Fruit fly (Drosophila melanogaster): ENCODE data around the gene CG18585.

Gene CG18585

DNA sequence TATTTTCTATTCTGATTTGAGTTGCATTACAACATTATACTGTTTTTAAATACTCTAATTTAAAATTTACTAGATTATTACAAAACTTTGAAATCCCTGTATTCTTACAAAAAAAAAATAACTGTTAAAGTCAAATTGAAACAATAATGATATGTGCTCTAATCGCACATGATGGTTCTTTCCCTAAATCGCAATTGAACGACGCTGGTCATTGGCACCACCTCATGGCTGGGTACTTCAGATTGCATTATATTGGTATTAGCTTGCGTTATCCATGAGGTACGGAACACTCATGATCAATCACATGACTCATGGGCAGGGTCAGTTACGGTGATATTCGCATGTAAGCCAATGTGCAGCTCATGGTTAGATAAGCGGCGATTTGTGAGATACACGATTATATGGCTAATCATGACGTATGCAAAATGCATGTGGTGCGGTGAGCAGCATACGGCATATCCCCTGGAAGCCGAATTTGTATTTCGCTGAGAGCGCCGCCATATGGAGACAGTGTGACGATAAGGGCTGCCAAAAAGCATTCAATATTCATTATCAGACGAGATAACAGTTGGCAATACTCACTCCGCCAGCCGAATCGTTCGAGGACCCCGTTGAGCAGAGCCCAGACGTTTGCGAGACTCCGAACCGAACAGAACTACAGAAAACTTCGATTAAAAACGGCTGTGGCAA is 12.6 kb downstream of the CG18585 start:
- TF ChIP-seq chinmo (GFP tag; IDR thresholded peaks at IDR 0.05; ENCODE audit: partially characterized antibody) = 0 out of 4 replicates have a peak, but pooled peaks have one; percentile 68
- TF ChIP-seq CG31365 (tag; optimal IDR thresholded peaks at IDR 0.05) = no peak
- TF ChIP-seq chn (GFP tag; optimal IDR thresholded peaks at IDR 0.05) = no peak
- TF ChIP-seq CG10147 (GFP tag; optimal IDR thresholded peaks at IDR 0.05) = peak; percentile 15
- no peak for TF ChIP-seq hkb (optimal IDR thresholded peaks at IDR 0.05)
- TF ChIP-seq hkb (GFP tag; IDR thresholded peaks at IDR 0.05) = no peak
- no peak for TF ChIP-seq CG3995 (GFP tag; optimal IDR thresholded peaks at IDR 0.05)
- no peak for TF ChIP-seq schlank (tag; optimal IDR thresholded peaks at IDR 0.05)
- no peak for TF ChIP-seq NC2α (GFP tag; optimal IDR thresholded peaks at IDR 0.05)
- TF ChIP-seq Neu2 (GFP tag; optimal IDR thresholded peaks at IDR 0.05; ENCODE audit: borderline replicate concordance) = no peak
- no peak for TF ChIP-seq D19A (tag; optimal IDR thresholded peaks at IDR 0.05)
- no peak for TF ChIP-seq zfh2 (GFP tag; optimal IDR thresholded peaks at IDR 0.05)
- no peak for TF ChIP-seq CG8290 (GFP tag; optimal IDR thresholded peaks at IDR 0.05)
- TF ChIP-seq CG8290 (tag; optimal IDR thresholded peaks at IDR 0.05) = no peak
- TF ChIP-seq mirr (GFP tag; optimal IDR thresholded peaks at IDR 0.05) = peak; percentile 18
- no peak for TF ChIP-seq CG7963 (GFP tag; IDR thresholded peaks at IDR 0.05; ENCODE audit: partially characterized antibody)
- no peak for TF ChIP-seq nom (GFP tag; optimal IDR thresholded peaks at IDR 0.05)
- no peak for TF ChIP-seq Lhr (GFP tag; optimal IDR thresholded peaks at IDR 0.05)
- no peak for TF ChIP-seq yki (optimal IDR thresholded peaks at IDR 0.05)
- peak; percentile 33 for TF ChIP-seq CG10543 (GFP tag; optimal IDR thresholded peaks at IDR 0.05)
- TF ChIP-seq CG30403 (GFP tag; optimal IDR thresholded peaks at IDR 0.05) = no peak
- no peak for TF ChIP-seq org-1 (GFP tag; optimal IDR thresholded peaks at IDR 0.05)
- no peak for TF ChIP-seq nerfin-1 (tag; optimal IDR thresholded peaks at IDR 0.05)
- TF ChIP-seq Hey (tag; optimal IDR thresholded peaks at IDR 0.05) = peak; percentile 32
- TF ChIP-seq grn (GFP tag; optimal IDR thresholded peaks at IDR 0.05) = no peak
- TF ChIP-seq eve (GFP tag; optimal IDR thresholded peaks at IDR 0.05) = no peak
- no peak for TF ChIP-seq Myb (GFP tag; optimal IDR thresholded peaks at IDR 0.05)
- no peak for TF ChIP-seq fu2 (GFP tag; optimal IDR thresholded peaks at IDR 0.05)
- TF ChIP-seq HHEX (GFP tag; optimal IDR thresholded peaks at IDR 0.05) = no peak
- TF ChIP-seq ems (GFP tag; optimal IDR thresholded peaks at IDR 0.05) = no peak
- no peak for TF ChIP-seq Taf1 (GFP tag; IDR thresholded peaks at IDR 0.05)
- no peak for TF ChIP-seq cwo (GFP tag; optimal IDR thresholded peaks at IDR 0.05)
- no peak for TF ChIP-seq CG10274 (GFP tag; optimal IDR thresholded peaks at IDR 0.05)
- TF ChIP-seq CG14050 (GFP tag; IDR thresholded peaks at IDR 0.05) = no peak
- peak; percentile 55 for TF ChIP-seq Ets65A (GFP tag)
- TF ChIP-seq CG15514 (GFP tag; optimal IDR thresholded peaks at IDR 0.05) = no peak
- no peak for TF ChIP-seq pita (GFP tag; optimal IDR thresholded peaks at IDR 0.05)
- no peak for TF ChIP-seq CG13287 (GFP tag; IDR thresholded peaks at IDR 0.05; ENCODE audit: partially characterized antibody)
- TF ChIP-seq unc-4 (GFP tag; IDR thresholded peaks at IDR 0.05; ENCODE audit: partially characterized antibody) = no peak
- TF ChIP-seq CG2202 (tag; optimal IDR thresholded peaks at IDR 0.05) = no peak
- TF ChIP-seq Deaf1 (tag; optimal IDR thresholded peaks at IDR 0.05) = peak; percentile 16
- no peak for TF ChIP-seq Sry-δ (GFP tag; optimal IDR thresholded peaks at IDR 0.05)
- TF ChIP-seq CG3726 (GFP tag; IDR thresholded peaks at IDR 0.05) = no peak
- no peak for TF ChIP-seq CG10462 (GFP tag; optimal IDR thresholded peaks at IDR 0.05)
- peak; percentile 50 for TF ChIP-seq Hmr (GFP tag; optimal IDR thresholded peaks at IDR 0.05)
- no peak for TF ChIP-seq row (GFP tag; IDR thresholded peaks at IDR 0.05)
- peak; percentile 22 for TF ChIP-seq sug (tag; optimal IDR thresholded peaks at IDR 0.05)
- no peak for TF ChIP-seq CG10565 (GFP tag; optimal IDR thresholded peaks at IDR 0.05)
- TF ChIP-seq CG14710 (tag; optimal IDR thresholded peaks at IDR 0.05) = no peak
- TF ChIP-seq Nf-YB (GFP tag; optimal IDR thresholded peaks at IDR 0.05) = no peak
- TF ChIP-seq slbo (GFP tag; IDR thresholded peaks at IDR 0.05) = no peak

Measured in whole organism, embryonic.